Fruit fly (Drosophila melanogaster) whole organism, embryonic: ENCODE results near the gene Pbp45.

Experiments used
- Abd-B ChIP-seq: fragments of 200-800 bp; sonication (Bioruptor generic); optimal IDR thresholded peaks from 2 replicates; lab custom pipeline; 2018; ENCODE audit warnings: missing biosample characterization, mild to moderate bottlenecking, missing genetic modification characterization, moderate library complexity
- CG10321 ChIP-seq: fragments of 200-800 bp; sonication (Bioruptor generic); IDR thresholded peaks from 2 replicates; pipeline ENCODE4 v1.3.6; 2022; ENCODE audit warnings: missing biosample characterization, missing genetic modification characterization
- CG10431 ChIP-seq: fragments of 200-800 bp; sonication (Bioruptor generic); optimal IDR thresholded peaks from 3 replicates; lab custom pipeline; 2018; ENCODE audit warnings: missing biosample characterization, mild to moderate bottlenecking, missing genetic modification characterization
- CG12219 ChIP-seq: fragments of 200-800 bp; sonication (Bioruptor generic); optimal IDR thresholded peaks from 3 replicates; lab custom pipeline; 2018; ENCODE audit warnings: missing biosample characterization, mild to moderate bottlenecking, missing genetic modification characterization
- CG13287 ChIP-seq: fragments of 200-800 bp; sonication (Bioruptor generic); IDR thresholded peaks from 2 replicates; pipeline ENCODE4 v1.3.6; 2022; ENCODE audit warnings: missing biosample characterization, missing genetic modification characterization; ENCODE audit not compliant: partially characterized antibody
- CG14667 ChIP-seq: fragments of 200-800 bp; sonication (Bioruptor generic); IDR thresholded peaks from 2 replicates; pipeline ENCODE4 v1.3.6; 2022; ENCODE audit warnings: missing biosample characterization, missing genetic modification characterization
- CG14860 ChIP-seq: fragments of 200-800 bp; sonication (Bioruptor generic); IDR thresholded peaks from 3 replicates; pipeline ENCODE4 v1.3.6; 2022; ENCODE audit warnings: missing biosample characterization, missing genetic modification characterization; ENCODE audit not compliant: partially characterized antibody
- CG15696 ChIP-seq: fragments of 200-800 bp; sonication (Bioruptor generic); optimal IDR thresholded peaks from 2 replicates; lab custom pipeline; 2019; ENCODE audit warnings: missing biosample characterization, mild to moderate bottlenecking, missing genetic modification characterization, moderate library complexity
- CG1647 ChIP-seq: fragments of 200-800 bp; sonication (Bioruptor generic); optimal IDR thresholded peaks from 3 replicates; lab custom pipeline; 2016; ENCODE audit warnings: missing biosample characterization, missing genetic modification characterization
- CG17802 ChIP-seq: fragments of 200-800 bp; sonication (Bioruptor generic); optimal IDR thresholded peaks from 2 replicates; lab custom pipeline; 2018; ENCODE audit warnings: missing biosample characterization, mild to moderate bottlenecking, missing genetic modification characterization, moderate library complexity
- CG18619 ChIP-seq: fragments of 200-800 bp; sonication (Bioruptor generic); optimal IDR thresholded peaks from 3 replicates; lab custom pipeline; 2017; ENCODE audit warnings: missing biosample characterization, mild to moderate bottlenecking, missing genetic modification characterization
- CG4424 ChIP-seq: fragments of 200-800 bp; sonication (Bioruptor generic); optimal IDR thresholded peaks from 3 replicates; lab custom pipeline; 2016; ENCODE audit warnings: missing biosample characterization, missing genetic modification characterization
- CG4707 ChIP-seq: fragments of 200-800 bp; sonication (Bioruptor generic); optimal IDR thresholded peaks from 2 replicates; lab custom pipeline; 2018; ENCODE audit warnings: missing biosample characterization, mild to moderate bottlenecking, missing genetic modification characterization, moderate library complexity
- Camta ChIP-seq: fragments of 200-800 bp; sonication (Bioruptor generic); optimal IDR thresholded peaks from 2 replicates; lab custom pipeline; 2016; ENCODE audit warnings: missing biosample characterization, missing genetic modification characterization
- D ChIP-seq, 2 experiments: fragments of 200-800 bp in 1 of 2; fragments of >200 bp in 1 of 2; sonication (Bioruptor generic) in 1 of 2; optimal IDR thresholded peaks; 2 replicates in 1 of 2; 3 replicates in 1 of 2; lab custom pipeline; 2017; ENCODE audit warnings: mild to moderate bottlenecking in 1 of 2, missing biosample characterization in 1 of 2, missing genetic modification characterization in 1 of 2, missing genetic modification reagents in 1 of 2
- HLH54F ChIP-seq: fragments of 200-800 bp; sonication (Bioruptor generic); optimal IDR thresholded peaks from 3 replicates; lab custom pipeline; 2016; ENCODE audit warnings: missing biosample characterization, missing genetic modification characterization
- Hr78 ChIP-seq, 2 experiments: fragments of 200-800 bp in 1 of 2; fragments of >200 bp in 1 of 2; sonication (Bioruptor generic) in 1 of 2; optimal IDR thresholded peaks; 2 replicates each; lab custom pipeline; 2017 to 2019; ENCODE audit warnings: missing biosample characterization in 2 of 2, missing genetic modification characterization in 2 of 2, mild to moderate bottlenecking in 1 of 2, moderate library complexity in 1 of 2
- Lhr ChIP-seq: fragments of 200-800 bp; sonication (Bioruptor generic); optimal IDR thresholded peaks from 3 replicates; lab custom pipeline; 2017; ENCODE audit warnings: mild to moderate bottlenecking, missing biosample characterization, missing genetic modification reagents, missing genetic modification characterization
- MTF-1 ChIP-seq: fragments of 200-800 bp; sonication (Bioruptor generic); optimal IDR thresholded peaks from 2 replicates; lab custom pipeline; 2018; ENCODE audit warnings: missing biosample characterization, mild to moderate bottlenecking, missing genetic modification characterization, borderline replicate concordance
- Mad ChIP-seq: fragments of 200-800 bp; sonication (Bioruptor generic); optimal IDR thresholded peaks from 2 replicates; lab custom pipeline; 2016; ENCODE audit warnings: missing biosample characterization, missing genetic modification characterization
- Med ChIP-seq: fragments of 200-800 bp; sonication (Bioruptor generic); peaks from one replicate; lab custom pipeline; 2016; ENCODE audit warnings: missing biosample characterization, missing genetic modification characterization, mild to moderate bottlenecking, inconsistent platforms, moderate library complexity
- NFAT ChIP-seq: fragments of 200-800 bp; sonication (Bioruptor generic); IDR thresholded peaks from 2 replicates; pipeline ENCODE4 v1.3.6; 2022; ENCODE audit warnings: missing biosample characterization, missing genetic modification characterization
- Nf-YA ChIP-seq: fragments of 200-800 bp; sonication (Bioruptor generic); IDR thresholded peaks from 2 replicates; pipeline ENCODE4 v1.3.6; 2022; ENCODE audit warnings: missing biosample characterization, missing genetic modification characterization
- Nf-YB ChIP-seq: fragments of 200-800 bp; sonication (Bioruptor generic); optimal IDR thresholded peaks from 3 replicates; lab custom pipeline; 2019; ENCODE audit warnings: missing biosample characterization, mild to moderate bottlenecking, missing genetic modification characterization, moderate library complexity
- Sry-δ ChIP-seq: fragments of 200-800 bp; sonication (Bioruptor generic); optimal IDR thresholded peaks from 2 replicates; lab custom pipeline; 2016; ENCODE audit warnings: missing biosample characterization, missing genetic modification characterization
- al ChIP-seq: fragments of 200-800 bp; sonication (Bioruptor generic); IDR thresholded peaks from 2 replicates; pipeline ENCODE4 v1.3.6; 2022; ENCODE audit warnings: missing biosample characterization, missing genetic modification characterization
- ato ChIP-seq: fragments of 200-800 bp; sonication (Bioruptor generic); IDR thresholded peaks from 2 replicates; pipeline ENCODE4 v1.3.6; 2022; ENCODE audit warnings: missing biosample characterization, missing genetic modification characterization; ENCODE audit not compliant: partially characterized antibody
- az2 ChIP-seq: fragments of 200-800 bp; sonication (Bioruptor generic); optimal IDR thresholded peaks from 3 replicates; lab custom pipeline; 2016; ENCODE audit warnings: missing biosample characterization, missing genetic modification characterization
- bowl ChIP-seq: fragments of 200-800 bp; sonication (Bioruptor generic); IDR thresholded peaks from 2 replicates; pipeline ENCODE4 v1.3.6; 2022; ENCODE audit warnings: missing biosample characterization, missing genetic modification characterization
- br ChIP-seq: fragments of >200 bp; optimal IDR thresholded peaks from 2 replicates; lab custom pipeline; 2017
- btn ChIP-seq: fragments of 200-800 bp; sonication (Bioruptor generic); optimal IDR thresholded peaks from 2 replicates; lab custom pipeline; 2016; ENCODE audit warnings: missing biosample characterization, missing genetic modification characterization
- cad ChIP-seq: fragments of >200 bp; optimal IDR thresholded peaks from 2 replicates; lab custom pipeline; 2017; ENCODE audit warnings: missing biosample characterization, missing genetic modification characterization
- chinmo ChIP-seq: fragments of 200-800 bp; sonication (Bioruptor generic); IDR thresholded peaks from 4 replicates; pipeline ENCODE4 v1.3.6; 2022; ENCODE audit warnings: missing biosample characterization, missing genetic modification characterization; ENCODE audit not compliant: partially characterized antibody
- da ChIP-seq: fragments of 200-800 bp; sonication (Bioruptor generic); optimal IDR thresholded peaks from 2 replicates; lab custom pipeline; 2016; ENCODE audit warnings: missing biosample characterization, missing genetic modification characterization
- fu2 ChIP-seq: fragments of 200-800 bp; sonication (Bioruptor generic); optimal IDR thresholded peaks from 2 replicates; lab custom pipeline; 2016; ENCODE audit warnings: missing biosample characterization, missing genetic modification characterization
- grn ChIP-seq: fragments of 200-800 bp; sonication (Bioruptor generic); optimal IDR thresholded peaks from 3 replicates; lab custom pipeline; 2017; ENCODE audit warnings: missing biosample characterization, missing genetic modification characterization
- jigr1 ChIP-seq: fragments of 200-800 bp; sonication (Bioruptor generic); IDR thresholded peaks from 3 replicates; pipeline ENCODE4 v1.3.6; 2022; ENCODE audit warnings: missing biosample characterization, missing genetic modification characterization
- jing ChIP-seq: fragments of 200-800 bp; sonication (Bioruptor generic); optimal IDR thresholded peaks from 2 replicates; lab custom pipeline; 2018; ENCODE audit warnings: missing biosample characterization, mild to moderate bottlenecking, missing genetic modification characterization
- ken ChIP-seq: fragments of 200-800 bp; sonication (Bioruptor generic); IDR thresholded peaks from 3 replicates; pipeline ENCODE4 v1.3.6; 2022; ENCODE audit warnings: missing biosample characterization, missing genetic modification characterization
- lbe ChIP-seq: fragments of 200-800 bp; sonication (Bioruptor generic); optimal IDR thresholded peaks from 2 replicates; lab custom pipeline; 2016; ENCODE audit warnings: missing biosample characterization, mild to moderate bottlenecking, missing genetic modification characterization
- lilli ChIP-seq: fragments of 200-800 bp; sonication (Bioruptor generic); optimal IDR thresholded peaks from 3 replicates; lab custom pipeline; 2016; ENCODE audit warnings: missing biosample characterization, missing genetic modification characterization
- org-1 ChIP-seq: fragments of 200-800 bp; sonication (Bioruptor generic); optimal IDR thresholded peaks from 2 replicates; lab custom pipeline; 2017; ENCODE audit warnings: missing biosample characterization, missing genetic modification characterization
- peb ChIP-seq: fragments of 200-800 bp; sonication (Bioruptor generic); IDR thresholded peaks from 2 replicates; pipeline ENCODE4 v1.3.6; 2022; ENCODE audit warnings: missing biosample characterization, missing genetic modification characterization
- pita ChIP-seq: fragments of 200-800 bp; sonication (Bioruptor generic); optimal IDR thresholded peaks from 2 replicates; lab custom pipeline; 2017; ENCODE audit warnings: missing biosample characterization, mild to moderate bottlenecking, missing genetic modification characterization
- pum ChIP-seq: fragments of 200-800 bp; sonication (Bioruptor generic); optimal IDR thresholded peaks from 2 replicates; lab custom pipeline; 2016; ENCODE audit warnings: missing biosample characterization, missing genetic modification characterization
- sima ChIP-seq: fragments of 200-800 bp; sonication (Bioruptor generic); optimal IDR thresholded peaks from 2 replicates; lab custom pipeline; 2016; ENCODE audit warnings: missing biosample characterization, missing genetic modification characterization
- sisA ChIP-seq: fragments of 200-800 bp; sonication (Bioruptor generic); IDR thresholded peaks from 2 replicates; pipeline ENCODE4 v1.3.6; 2022; ENCODE audit warnings: missing biosample characterization, missing genetic modification characterization
- slou ChIP-seq: fragments of 200-800 bp; sonication (Bioruptor generic); optimal IDR thresholded peaks from 3 replicates; lab custom pipeline; 2016; ENCODE audit warnings: missing biosample characterization, missing genetic modification characterization
- tap ChIP-seq: fragments of 200-800 bp; optimal IDR thresholded peaks from 3 replicates; lab custom pipeline; 2019; ENCODE audit warnings: missing biosample characterization, mild to moderate bottlenecking, missing genetic modification characterization, moderate library complexity

The Pbp45 gene

DNA sequence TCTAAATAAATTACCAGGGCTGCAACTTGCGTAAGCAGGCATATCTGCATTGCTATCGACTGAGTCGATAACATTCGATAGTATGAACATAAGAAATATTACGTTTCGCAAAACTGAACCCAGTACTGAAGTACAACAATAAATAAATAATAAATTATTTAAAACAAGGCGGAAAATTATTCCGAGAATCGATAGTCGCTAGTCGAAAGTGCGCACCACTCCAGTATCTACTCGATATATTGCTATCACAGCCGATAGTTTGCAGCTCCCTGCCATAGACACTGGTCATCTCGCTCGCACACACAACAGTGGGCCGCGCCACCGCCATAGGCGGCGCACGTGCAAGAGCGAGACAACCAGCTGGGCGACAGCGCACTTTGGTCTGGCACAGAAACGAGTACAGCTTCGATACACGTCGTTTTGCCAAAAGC lies 45.9 kb downstream of the Pbp45 start, which contains the start of gene nsl1 (continued):
- TF ChIP-seq grn (GFP tag; lab: Kevin White, UChicago), result no peak
- TF ChIP-seq peb (GFP tag; lab: Robert Waterston, UW), result no peak
- TF ChIP-seq CG17802 (tag; lab: Kevin White, UChicago), result peak; percentile 75
- no peak for TF ChIP-seq NFAT
- TF ChIP-seq, all 482 proteins: peak for 224

- TF ChIP-seq Mad (GFP tag; lab: Kevin White, UChicago), result peak; percentile 56
- TF ChIP-seq chinmo (GFP tag; lab: Robert Waterston, UW), result peak; percentile 58; the same call in 1 of the 4 replicates
- peak; percentile 54 for TF ChIP-seq lilli (GFP tag; lab: Kevin White, UChicago)
- TF ChIP-seq sima (GFP tag; lab: Kevin White, UChicago), result no peak
- no peak for TF ChIP-seq Camta (GFP tag; lab: Kevin White, UChicago)
- TF ChIP-seq jigr1 (GFP tag; lab: Robert Waterston, UW), result no peak
- TF ChIP-seq org-1 (GFP tag; lab: Kevin White, UChicago), result no peak
- TF ChIP-seq CG4707 (GFP tag; lab: Kevin White, UChicago), result no peak
- TF ChIP-seq HLH54F (GFP tag; lab: Kevin White, UChicago), result peak; percentile 26
- no peak for TF ChIP-seq tap (tag; lab: Kevin White, UChicago)
- no peak for TF ChIP-seq lbe (GFP tag; lab: Kevin White, UChicago)
- TF ChIP-seq CG10321 (GFP tag; lab: Robert Waterston, UW), result peak; percentile 18; the same call in 1 of the 2 replicates
- peak; percentile 42; the same call in 1 of the 2 replicates for TF ChIP-seq sisA
- no peak for TF ChIP-seq CG18619 (GFP tag; lab: Kevin White, UChicago)
- TF ChIP-seq CG13287 (GFP tag; lab: Robert Waterston, UW), result peak; percentile 71
- TF ChIP-seq al (GFP tag; lab: Robert Waterston, UW), result no peak
- TF ChIP-seq CG10431 (GFP tag; lab: Kevin White, UChicago), result no peak
- no peak for TF ChIP-seq CG12219
- no peak for TF ChIP-seq CG15696
- no peak for TF ChIP-seq cad (GFP tag; lab: Kevin White, UChicago)
- TF ChIP-seq slou (GFP tag; lab: Kevin White, UChicago), result no peak
- TF ChIP-seq fu2 (GFP tag; lab: Kevin White, UChicago), result no peak
- TF ChIP-seq Sry-δ (GFP tag; lab: Kevin White, UChicago), result peak; percentile 88
- TF ChIP-seq ato (GFP tag; lab: Robert Waterston, UW), result no peak; the same call in 1 of the 2 replicates
- no peak for TF ChIP-seq btn (GFP tag; lab: Kevin White, UChicago)
- TF ChIP-seq br (lab: Kevin White, UChicago), result no peak
- peak; percentile 23 for TF ChIP-seq pum (GFP tag; lab: Kevin White, UChicago)
- peak; percentile 14 for TF ChIP-seq CG4424 (GFP tag; lab: Kevin White, UChicago)
- TF ChIP-seq D (optimal IDR thresholded peaks at IDR 0.05; lab: Kevin White, UChicago), result no peak
- no peak for TF ChIP-seq D (GFP tag; optimal IDR thresholded peaks at IDR 0.05; lab: Kevin White, UChicago)
- TF ChIP-seq jing, result no peak
- TF ChIP-seq Nf-YB (GFP tag; lab: Kevin White, UChicago), result no peak
- no peak for TF ChIP-seq Hr78 (GFP tag; optimal IDR thresholded peaks at IDR 0.05; lab: Kevin White, UChicago)
- TF ChIP-seq MTF-1 (GFP tag; lab: Kevin White, UChicago), result no peak
- TF ChIP-seq Abd-B (GFP tag; lab: Kevin White, UChicago), result no peak
- no peak for TF ChIP-seq CG14667 (GFP tag; lab: Robert Waterston, UW)
- TF ChIP-seq CG1647, result no peak
- TF ChIP-seq Med (GFP tag; lab: Kevin White, UChicago), result peak; percentile 89
- no peak for TF ChIP-seq az2 (GFP tag; lab: Kevin White, UChicago)
- TF ChIP-seq pita, result peak; percentile 56
- TF ChIP-seq Lhr (GFP tag; lab: Kevin White, UChicago), result peak; percentile 93
- TF ChIP-seq da (GFP tag; lab: Kevin White, UChicago), result no peak
- TF ChIP-seq Nf-YA, result no peak
- no peak for TF ChIP-seq CG14860
- TF ChIP-seq bowl (GFP tag; lab: Robert Waterston, UW), result no peak
- TF ChIP-seq grn (GFP tag; lab: Kevin White, UChicago), result no peak
- no peak for TF ChIP-seq ken (GFP tag; lab: Robert Waterston, UW)
Measured at dm6 chr3R:15792427-15792826, 46.9 kb downstream of the Pbp45 start, which contains the start of gene Acyp2. TSS of gene Acyp2 (plus strand) at chr3R:15792688.
